Fruit fly (Drosophila melanogaster) whole organism, wandering third instar larva: ENCODE measurements around the gene CG14186.

ENCODE experiments used
- Abd-B ChIP-seq: fragments of >200 bp; optimal IDR thresholded peaks from 2 replicates; lab custom pipeline; 2017; ENCODE audit warnings: missing biosample characterization, missing genetic modification characterization
- Dfd ChIP-seq: fragments of >200 bp; optimal IDR thresholded peaks from 2 replicates; lab custom pipeline; 2017; ENCODE audit warnings: missing biosample characterization, missing genetic modification characterization
- Dif ChIP-seq: fragments of 200-275, 200-300 bp; sonication (Bioruptor generic); optimal IDR thresholded peaks from 2 replicates; lab custom pipeline; 2018; ENCODE audit warnings: missing biosample characterization, missing genetic modification characterization; ENCODE audit not compliant: partially characterized antibody
- GATAd ChIP-seq: sonication (Bioruptor generic); optimal IDR thresholded peaks from 2 replicates; lab custom pipeline; 2016; ENCODE audit warnings: missing biosample characterization, missing genetic modification characterization
- HLH106 ChIP-seq: fragments of 200-800 bp; optimal IDR thresholded peaks from 3 replicates; lab custom pipeline; 2019; ENCODE audit warnings: missing biosample characterization, mild to moderate bottlenecking, missing genetic modification characterization, moderate library complexity
- Hnf4 ChIP-seq: fragments of 200-800 bp; sonication (Bioruptor generic); optimal IDR thresholded peaks from 2 replicates; lab custom pipeline; 2016; ENCODE audit warnings: missing biosample characterization, mild to moderate bottlenecking, missing genetic modification characterization
- Hr78 ChIP-seq: fragments of >200 bp; optimal IDR thresholded peaks from 2 replicates; lab custom pipeline; 2017; ENCODE audit warnings: missing biosample characterization, missing genetic modification characterization
- Hr83 ChIP-seq: fragments of 200-300 bp; sonication (Bioruptor generic); optimal IDR thresholded peaks from 2 replicates; lab custom pipeline; 2016; ENCODE audit warnings: missing biosample characterization, mild to moderate bottlenecking, missing genetic modification characterization, moderate library complexity; ENCODE audit not compliant: poor library complexity, severe bottlenecking
- Jra ChIP-seq: sonication (Bioruptor generic); optimal IDR thresholded peaks from 2 replicates; lab custom pipeline; 2016; ENCODE audit warnings: missing biosample characterization, missing genetic modification characterization
- Mio ChIP-seq: sonication (Bioruptor generic); optimal IDR thresholded peaks from 2 replicates; lab custom pipeline; 2016; ENCODE audit warnings: missing biosample characterization, missing genetic modification characterization
- Myc ChIP-seq: fragments of >200 bp; optimal IDR thresholded peaks from 2 replicates; lab custom pipeline; 2017
- OdsH ChIP-seq: fragments of 200-800 bp; sonication (Bioruptor generic); optimal IDR thresholded peaks from 2 replicates; lab custom pipeline; 2016; ENCODE audit warnings: missing biosample characterization, mild to moderate bottlenecking, missing genetic modification characterization
- Rel ChIP-seq, 2 experiments: fragments of 200-800 bp; sonication (Bioruptor generic) in 1 of 2; optimal IDR thresholded peaks; 2 replicates in 1 of 2; 3 replicates in 1 of 2; lab custom pipeline; 2016 to 2019; ENCODE audit warnings: mild to moderate bottlenecking in 2 of 2, missing biosample characterization in 2 of 2, missing genetic modification characterization in 2 of 2, moderate library complexity in 1 of 2
- Sp1 ChIP-seq: fragments of 200-800 bp; sonication (Bioruptor generic); optimal IDR thresholded peaks from 3 replicates; lab custom pipeline; 2019; ENCODE audit warnings: missing biosample characterization, mild to moderate bottlenecking, missing genetic modification characterization, moderate library complexity
- Vsx2 ChIP-seq: fragments of 200-300, 225-300 bp; sonication (Bioruptor generic); optimal IDR thresholded peaks from 2 replicates; lab custom pipeline; 2018; ENCODE audit warnings: missing biosample characterization, missing genetic modification characterization; ENCODE audit not compliant: partially characterized antibody
- br ChIP-seq: fragments of 200-800 bp; sonication (Bioruptor generic); optimal IDR thresholded peaks from 2 replicates; lab custom pipeline; 2016; ENCODE audit warnings: missing biosample characterization, missing genetic modification characterization
- dl ChIP-seq, 2 experiments: fragments of 175-275, 200-275 bp in 1 of 2; fragments of 200-275 bp in 1 of 2; sonication (Bioruptor generic); optimal IDR thresholded peaks; lab custom pipeline; 2018; ENCODE audit warnings: mild to moderate bottlenecking in 2 of 2, missing biosample characterization in 2 of 2, missing genetic modification characterization in 2 of 2, moderate library complexity in 2 of 2; ENCODE audit not compliant: partially characterized antibody in 2 of 2, insufficient read depth in 1 of 2
- ey ChIP-seq: fragments of 200-800 bp; sonication (Bioruptor generic); optimal IDR thresholded peaks from 2 replicates; lab custom pipeline; 2016; ENCODE audit warnings: missing biosample characterization, missing genetic modification characterization
- foxo ChIP-seq, 2 experiments: fragments of 200-800 bp; sonication (Bioruptor generic); optimal IDR thresholded peaks; 2 replicates in 1 of 2; 3 replicates in 1 of 2; lab custom pipeline; 2016 to 2017; ENCODE audit warnings: missing biosample characterization in 2 of 2, missing genetic modification characterization in 2 of 2
- fru ChIP-seq: fragments of 200-800 bp; sonication (Bioruptor generic); optimal IDR thresholded peaks from 3 replicates; lab custom pipeline; 2016; ENCODE audit warnings: missing biosample characterization, mild to moderate bottlenecking, missing genetic modification characterization
- h ChIP-seq: fragments of 200-800 bp; sonication (Bioruptor generic); optimal IDR thresholded peaks from 3 replicates; lab custom pipeline; 2016; ENCODE audit warnings: missing biosample characterization, mild to moderate bottlenecking, missing genetic modification characterization
- jim ChIP-seq: fragments of 175-275, 200-325 bp; sonication (Bioruptor generic); optimal IDR thresholded peaks from 2 replicates; lab custom pipeline; 2016; ENCODE audit warnings: missing biosample characterization, mild to moderate bottlenecking, missing genetic modification characterization
- lola ChIP-seq: fragments of >200 bp; optimal IDR thresholded peaks from 2 replicates; lab custom pipeline; 2017; ENCODE audit warnings: missing biosample characterization, missing genetic modification characterization
- pan ChIP-seq: fragments of >200 bp; optimal IDR thresholded peaks from 2 replicates; lab custom pipeline; 2017
- psq ChIP-seq: fragments of 200-800 bp; sonication (Bioruptor generic); optimal IDR thresholded peaks from 3 replicates; lab custom pipeline; 2017; ENCODE audit warnings: missing biosample characterization, mild to moderate bottlenecking, missing genetic modification characterization, moderate library complexity
- rgr ChIP-seq: fragments of 200-800 bp; sonication (Bioruptor generic); optimal IDR thresholded peaks from 3 replicates; lab custom pipeline; 2016; ENCODE audit warnings: missing biosample characterization, mild to moderate bottlenecking, missing genetic modification characterization
- sage ChIP-seq: fragments of 200-800 bp; sonication (Bioruptor generic); optimal IDR thresholded peaks from 2 replicates; lab custom pipeline; 2016; ENCODE audit warnings: missing biosample characterization, mild to moderate bottlenecking, missing genetic modification characterization
- sv ChIP-seq: fragments of 200-800 bp; sonication (Bioruptor generic); optimal IDR thresholded peaks from 3 replicates; lab custom pipeline; 2016; ENCODE audit warnings: missing biosample characterization, missing genetic modification characterization
- tai ChIP-seq: sonication (Bioruptor generic); optimal IDR thresholded peaks from 2 replicates; lab custom pipeline; 2016; ENCODE audit warnings: missing biosample characterization, missing genetic modification characterization
- usp ChIP-seq: fragments of >200 bp; optimal IDR thresholded peaks from 2 replicates; lab custom pipeline; 2017; ENCODE audit warnings: missing biosample characterization, missing genetic modification characterization

The CG14186 gene

DNA sequence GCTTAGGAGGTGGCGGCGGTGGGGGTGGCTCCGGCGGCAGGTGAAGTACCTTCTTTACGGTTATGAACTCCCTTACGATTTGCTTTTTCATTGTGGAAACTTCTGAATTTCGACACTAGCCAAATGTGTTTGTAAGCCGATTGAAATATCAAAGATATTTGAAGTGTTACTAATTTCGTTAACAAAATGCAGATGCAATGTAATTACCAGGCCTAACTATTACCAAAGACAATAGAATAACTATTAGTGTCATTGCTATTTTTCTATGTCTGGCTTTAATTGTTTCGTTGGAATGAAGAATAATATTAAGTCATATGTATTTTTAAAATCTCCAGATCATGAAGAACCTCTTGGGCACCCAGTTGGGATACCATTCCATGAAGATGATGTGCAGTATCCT, 29.5 kb upstream of the CG14186 start, which contains the start of gene CG7335:
Gene CG7335, minus strand, starts transcription at position 101 of the 400 bp plus-strand sequence.
- no peak for TF ChIP-seq Jra
- TF ChIP-seq Hr78 (GFP tag; lab: Kevin White, UChicago) = no peak
- TF ChIP-seq usp = no peak
- no peak for TF ChIP-seq sv (GFP tag; lab: Kevin White, UChicago)
- TF ChIP-seq Rel (GFP tag; optimal IDR thresholded peaks at IDR 0.05; lab: Kevin White, UChicago) = no peak
- no peak for TF ChIP-seq Rel (tag; optimal IDR thresholded peaks at IDR 0.05; lab: Kevin White, UChicago)
- TF ChIP-seq jim = no peak
- no peak for TF ChIP-seq Hr83 (GFP tag; lab: Kevin White, UChicago)
- no peak for TF ChIP-seq Abd-B (GFP tag; lab: Kevin White, UChicago)
- no peak for TF ChIP-seq GATAd (GFP tag; lab: Kevin White, UChicago)
- TF ChIP-seq rgr (GFP tag; lab: Kevin White, UChicago) = no peak
- TF ChIP-seq Hnf4 (GFP tag; lab: Kevin White, UChicago) = no peak
- no peak for TF ChIP-seq Vsx2 (GFP tag; lab: Kevin White, UChicago)
- TF ChIP-seq sage = no peak
- TF ChIP-seq h = no peak
- TF ChIP-seq ey = no peak
- no peak for TF ChIP-seq Dfd (GFP tag; lab: Kevin White, UChicago)
- no peak for TF ChIP-seq tai
- TF ChIP-seq psq (GFP tag; lab: Kevin White, UChicago) = no peak
- TF ChIP-seq OdsH = no peak
- TF ChIP-seq, all 38 proteins: peak for 0

dm6 chr3L:20131643-20132042, 28.0 kb upstream of the CG14186 start, which contains the start of gene obst-J:
Gene obst-J, minus strand, starts transcription at chr3L:20131743.
- TF ChIP-seq Vsx2 (GFP tag; lab: Kevin White, UChicago) (no peak), br (GFP tag; lab: Kevin White, UChicago) (no peak), pan (no peak), tai (no peak), Hr83 (GFP tag; lab: Kevin White, UChicago) (no peak), dl (GFP tag; optimal IDR thresholded peaks at IDR 0.05; lab: Kevin White, UChicago; ENCODE audit: insufficient read depth in 1 of 2, partially characterized antibody in 2 of 2) (no peak), fru (GFP tag; lab: Kevin White, UChicago) (no peak), Sp1 (GFP tag; lab: Kevin White, UChicago) (no peak), foxo (GFP tag; optimal IDR thresholded peaks at IDR 0.05; lab: Kevin White, UChicago) (no peak), rgr (GFP tag; lab: Kevin White, UChicago) (no peak), Mio (GFP tag; lab: Kevin White, UChicago) (no peak), Jra (no peak), usp (no peak), lola (no peak)

dm6 chr3L:20129032-20129431, 25.4 kb upstream of the CG14186 start, which contains the start of gene gig:
Gene gig, plus strand, starts transcription at chr3L:20129181.
- TF ChIP-seq Rel (GFP tag; optimal IDR thresholded peaks at IDR 0.05; lab: Kevin White, UChicago) = no peak
- peak; percentile 91 for TF ChIP-seq Rel (tag; optimal IDR thresholded peaks at IDR 0.05; lab: Kevin White, UChicago)
- TF ChIP-seq Abd-B (GFP tag; lab: Kevin White, UChicago) = no peak

DNA sequence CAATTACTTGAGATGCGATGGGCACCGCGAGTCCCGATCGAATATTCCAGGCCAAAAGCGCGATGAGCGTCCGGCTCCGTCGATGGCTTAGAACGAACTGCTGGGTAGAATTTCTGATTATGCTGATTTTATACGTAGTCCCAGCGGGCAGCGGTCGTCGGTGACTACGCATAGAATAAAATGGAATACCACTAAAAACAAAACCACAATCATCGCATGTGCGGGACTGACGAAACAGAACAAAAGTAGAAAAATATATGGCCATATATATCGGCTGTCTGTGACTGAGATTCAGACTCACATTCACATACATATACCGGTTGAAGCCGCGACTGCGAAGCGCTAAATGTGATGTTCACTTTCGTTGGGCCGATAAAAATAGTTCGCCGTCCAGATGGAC, 23.7 kb upstream of the CG14186 start, which contains the start of gene CG7365:
Gene CG7365, minus strand, starts transcription at position 101 of the 400 bp plus-strand sequence.
- no peak for TF ChIP-seq sv (GFP tag; lab: Kevin White, UChicago)
- no peak for TF ChIP-seq Hnf4 (GFP tag; lab: Kevin White, UChicago)
- TF ChIP-seq Mio (GFP tag; lab: Kevin White, UChicago) = no peak
- TF ChIP-seq h = no peak
- no peak for TF ChIP-seq Rel (GFP tag; optimal IDR thresholded peaks at IDR 0.05; lab: Kevin White, UChicago)
- no peak for TF ChIP-seq Rel (tag; optimal IDR thresholded peaks at IDR 0.05; lab: Kevin White, UChicago)
- TF ChIP-seq, all 38 proteins: peak for 0

- TF ChIP-seq Hr78 (GFP tag; lab: Kevin White, UChicago) (no peak), Hr83 (GFP tag; lab: Kevin White, UChicago) (no peak), tai (no peak), Abd-B (GFP tag; lab: Kevin White, UChicago) (no peak), pan (no peak), Myc (no peak), psq (GFP tag; lab: Kevin White, UChicago) (no peak), GATAd (GFP tag; lab: Kevin White, UChicago) (no peak), dl (GFP tag; optimal IDR thresholded peaks at IDR 0.05; lab: Kevin White, UChicago; ENCODE audit: insufficient read depth in 1 of 2, partially characterized antibody in 2 of 2) (no peak), Mio (GFP tag; lab: Kevin White, UChicago) (no peak), rgr (GFP tag; lab: Kevin White, UChicago) (no peak), fru (GFP tag; lab: Kevin White, UChicago) (no peak), Dif (GFP tag; lab: Kevin White, UChicago) (no peak), HLH106 (tag; lab: Kevin White, UChicago) (no peak), Sp1 (GFP tag; lab: Kevin White, UChicago) (no peak)
Measured at dm6 chr3L:20126106-20126505, 22.5 kb upstream of the CG14186 start.
